Worm (Caenorhabditis elegans) whole organism, dauer: Measurements from ENCODE around the gene cthd-1.

ENCODE experiments used
- unc-62 ChIP-seq: sonication (generic microtip); optimal IDR thresholded peaks from 2 replicates; lab custom pipeline; 2017; ENCODE audit warnings: missing biosample characterization, missing genetic modification reagents, missing genetic modification characterization

cthd-1 gene

DNA sequence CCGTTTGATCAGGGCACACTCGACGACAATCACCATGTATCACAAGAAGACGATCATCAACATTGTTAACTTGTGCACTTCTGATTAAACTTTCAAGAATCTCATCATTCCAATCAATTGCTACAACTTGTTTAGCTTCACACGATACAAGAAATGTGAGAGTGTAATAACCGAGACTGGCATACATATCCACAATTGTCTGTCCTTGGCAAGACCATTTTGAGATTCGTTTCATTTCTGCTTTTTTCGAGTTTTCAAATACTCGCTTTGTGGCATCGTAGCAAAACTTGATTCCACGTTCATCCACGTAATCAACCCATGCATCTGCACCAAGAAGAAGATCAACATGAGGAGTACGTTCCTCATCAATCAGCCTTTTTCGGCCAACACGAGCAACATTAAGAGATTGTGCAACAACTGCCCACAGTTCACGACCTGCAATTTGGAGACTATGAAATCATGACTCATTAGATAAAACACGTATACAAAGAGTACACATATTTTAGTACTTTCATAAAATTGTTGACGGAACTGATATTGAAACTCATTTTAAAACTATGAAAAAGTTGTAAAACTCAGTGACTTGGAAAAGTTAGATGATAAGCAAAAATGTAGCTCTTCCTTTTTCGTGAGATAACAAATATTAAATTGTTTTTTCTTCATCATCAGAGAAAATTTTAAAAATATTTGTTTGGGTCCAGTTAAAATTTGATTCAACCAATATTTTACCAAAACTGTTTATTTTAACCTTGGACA is 34.5 kb downstream of the cthd-1 start:
- no peak for TF ChIP-seq unc-62 (GFP tag; lab: Kevin White, UChicago)

DNA sequence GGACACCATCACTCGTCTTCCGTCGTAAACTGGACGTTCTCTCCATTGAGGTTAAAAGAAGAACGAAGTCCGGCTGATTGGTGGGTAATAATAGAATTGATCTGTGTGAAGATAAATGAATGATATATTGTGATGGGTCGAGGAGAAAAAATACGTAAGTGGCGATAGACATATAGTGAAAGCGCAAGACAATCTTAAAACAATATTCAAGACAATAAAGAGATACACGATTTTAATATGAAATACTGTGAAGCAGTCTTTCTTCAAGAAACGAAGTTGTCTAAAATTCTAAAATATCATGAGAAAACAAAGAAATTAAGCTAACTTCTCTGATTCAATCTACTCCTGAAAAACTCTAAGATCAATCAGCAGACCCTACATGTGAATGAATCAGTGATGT is 35.5 kb downstream of the cthd-1 start, which contains the start of gene F40F9.10:
F40F9.10 (minus strand) TSS at position 101 of the 400 bp plus-strand sequence.
- TF ChIP-seq unc-62 (GFP tag; lab: Kevin White, UChicago), result no peak

- no peak for TF ChIP-seq unc-62 (GFP tag; lab: Kevin White, UChicago)
Observed at ce11 chrV:9714909-9715308, 36.8 kb downstream of the cthd-1 start, which contains the start of gene F40F9.3. TSS of gene F40F9.3 (plus strand) at chrV:9715209.

ce11 chrV:9716397-9716796 is 38.3 kb downstream of the cthd-1 start, which contains the start of gene str-188:
TSS of gene str-188 (plus strand) at chrV:9716697.
- TF ChIP-seq unc-62 (GFP tag; lab: Kevin White, UChicago), result no peak

- TF ChIP-seq unc-62 (GFP tag; lab: Kevin White, UChicago), result no peak
Observed at ce11 chrV:9724021-9724671, 46.1 kb downstream of the cthd-1 start, which contains the start of gene slcr-46.3. TSS of gene slcr-46.3 (minus strand) at chrV:9724106.

DNA sequence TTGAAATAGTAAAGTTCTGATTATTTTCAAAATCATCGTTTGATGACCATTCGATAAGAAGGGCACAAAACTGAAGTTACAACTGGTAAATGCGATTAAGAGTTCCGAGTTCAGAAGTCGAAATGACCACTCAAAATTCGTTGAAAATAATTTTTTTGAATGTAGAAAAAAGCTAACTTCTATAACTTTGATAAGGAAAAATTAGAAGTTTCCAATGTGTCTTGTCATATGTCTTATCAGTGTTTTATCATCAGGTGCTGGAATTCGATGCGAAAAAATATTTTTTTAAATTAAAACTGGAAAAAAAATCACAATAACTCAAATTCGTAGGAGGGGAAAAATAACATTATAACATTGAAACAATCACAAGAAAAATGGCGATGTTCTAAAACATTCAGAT is 47.6 kb downstream of the cthd-1 start:
- TF ChIP-seq unc-62 (GFP tag; lab: Kevin White, UChicago), result no peak
